Fruit fly (Drosophila melanogaster) Kc167 (cell line): ENCODE results near the gene Smyd3.

ENCODE experiments used
- h ChIP-seq: fragments of >200 bp; optimal IDR thresholded peaks from 3 replicates; lab custom pipeline; 2018; ENCODE audit warnings: missing external identifiers
- psq ChIP-seq: fragments of >200 bp; optimal IDR thresholded peaks from 2 replicates; lab custom pipeline; 2017; ENCODE audit warnings: missing external identifiers

DNA sequence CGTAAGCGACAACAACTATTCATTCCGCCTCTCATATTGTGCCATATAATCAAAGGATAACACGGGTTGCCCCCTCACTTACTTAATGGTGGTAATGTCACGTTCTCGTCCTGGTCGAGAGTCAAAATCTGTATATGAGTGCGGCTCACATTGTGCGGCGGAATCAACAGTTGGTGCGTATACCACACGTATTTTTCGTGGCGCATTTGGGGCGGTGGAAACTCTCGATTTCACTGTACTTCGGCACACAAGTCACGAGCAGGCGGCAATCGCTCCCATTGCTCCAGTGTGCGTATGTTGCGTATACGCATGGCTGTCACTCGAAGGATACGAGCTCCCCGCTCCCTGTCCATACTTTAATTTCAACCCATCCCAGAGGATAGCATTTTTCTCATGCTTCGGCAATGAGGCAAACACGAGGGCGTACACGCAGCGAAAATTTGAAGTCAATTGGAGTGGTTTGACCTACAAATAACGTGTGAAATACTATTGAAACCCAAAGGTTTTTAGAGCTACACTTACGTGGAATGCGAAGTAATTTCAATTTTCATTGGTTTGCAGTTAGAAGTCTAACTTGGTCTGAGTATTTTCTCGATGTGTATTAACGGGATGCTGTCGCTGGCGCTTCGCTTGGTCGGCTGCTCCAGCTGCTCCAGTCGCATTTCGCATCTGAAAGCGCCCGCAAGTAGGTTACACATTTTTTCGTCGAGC lies 26.7 kb downstream of the Smyd3 start:
- TF ChIP-seq h (lab: Kevin White, UChicago) (no peak), psq (no peak)
